Worm (Caenorhabditis elegans): ENCODE results near the gene ehbp-1.

The ehbp-1 gene

ce11 chrV:9571056-9571455, 20.6 kb downstream of the ehbp-1 start:
- TF ChIP-seq ztf-29 (GFP tag; IDR thresholded peaks at IDR 0.05) (no peak), cog-1 (tag; optimal IDR thresholded peaks at IDR 0.05) (no peak), klf-2 (GFP tag; conservative IDR thresholded peaks at IDR 0.05) (no peak), tab-1 (GFP tag; IDR thresholded peaks at IDR 0.05) (no peak), med-1 (GFP tag; optimal IDR thresholded peaks at IDR 0.05; ENCODE audit: insufficient read depth) (no peak), ref-1 (GFP tag; conservative IDR thresholded peaks at IDR 0.05) (no peak), ztf-23 (GFP tag; IDR thresholded peaks at IDR 0.05) (no peak), flt-1 (GFP tag; IDR thresholded peaks at IDR 0.05) (no peak), T22C8.4 (GFP tag; IDR thresholded peaks at IDR 0.05) (no peak)

ce11 chrV:9571673-9572072, 21.2 kb downstream of the ehbp-1 start:
- no peak for TF ChIP-seq cog-1 (tag; optimal IDR thresholded peaks at IDR 0.05)
- no peak for TF ChIP-seq T22C8.4 (GFP tag; IDR thresholded peaks at IDR 0.05)
- TF ChIP-seq med-1 (GFP tag; optimal IDR thresholded peaks at IDR 0.05; ENCODE audit: insufficient read depth) = no peak
- TF ChIP-seq flt-1 (GFP tag; IDR thresholded peaks at IDR 0.05) = no peak

ce11 chrV:9576991-9577390, 26.5 kb downstream of the ehbp-1 start, which contains the start of gene F25B3.2:
TSS of gene F25B3.2 (plus strand) at chrV:9577291.
- no peak for TF ChIP-seq cog-1 (tag; optimal IDR thresholded peaks at IDR 0.05)
- no peak for TF ChIP-seq ref-1 (GFP tag; conservative IDR thresholded peaks at IDR 0.05)
- no peak for TF ChIP-seq med-1 (GFP tag; optimal IDR thresholded peaks at IDR 0.05; ENCODE audit: insufficient read depth)
- no peak for TF ChIP-seq tab-1 (GFP tag; IDR thresholded peaks at IDR 0.05)
- no peak for TF ChIP-seq T22C8.4 (GFP tag; IDR thresholded peaks at IDR 0.05)
- TF ChIP-seq ztf-23 (GFP tag; IDR thresholded peaks at IDR 0.05) = no peak
- TF ChIP-seq ztf-29 (GFP tag; IDR thresholded peaks at IDR 0.05) = no peak
- TF ChIP-seq flt-1 (GFP tag; IDR thresholded peaks at IDR 0.05) = no peak
- TF ChIP-seq klf-2 (GFP tag; conservative IDR thresholded peaks at IDR 0.05) = no peak

ce11 chrV:9582594-9583322, 32.3 kb downstream of the ehbp-1 start, which contains the start of gene rtfo-1:
TSS of gene rtfo-1 (minus strand) at chrV:9582644.
- TF ChIP-seq ref-1 (GFP tag; conservative IDR thresholded peaks at IDR 0.05) (no peak), T22C8.4 (GFP tag; IDR thresholded peaks at IDR 0.05) (no peak), flt-1 (GFP tag; IDR thresholded peaks at IDR 0.05) (peak; percentile 84), ztf-29 (GFP tag; IDR thresholded peaks at IDR 0.05) (peak; percentile 80; the same call in 1 of the 2 replicates), klf-2 (GFP tag; conservative IDR thresholded peaks at IDR 0.05) (0 out of 2 replicates have a peak, but pooled peaks have one; percentile 34), ztf-23 (GFP tag; IDR thresholded peaks at IDR 0.05) (peak; percentile 82), med-1 (GFP tag; optimal IDR thresholded peaks at IDR 0.05; ENCODE audit: insufficient read depth) (peak; percentile 89), cog-1 (tag; optimal IDR thresholded peaks at IDR 0.05) (peak; percentile 55)

DNA sequence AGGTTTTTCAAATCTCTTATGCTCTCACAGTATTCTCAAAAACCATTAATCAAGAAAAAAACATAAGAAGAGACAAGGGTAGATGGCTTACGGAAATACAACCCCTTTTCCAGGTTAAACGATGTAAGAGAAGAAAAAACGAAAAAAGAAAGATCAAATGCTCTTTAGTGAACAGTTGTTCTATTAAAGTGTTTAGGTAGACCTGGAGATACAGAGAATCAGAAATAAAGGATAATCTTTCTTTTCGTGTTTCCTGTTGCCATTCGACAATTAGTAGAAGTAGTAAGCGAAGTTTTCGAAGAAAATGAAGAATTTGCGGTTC, 32.8 kb downstream of the ehbp-1 start, which contains the start of gene K09G1.1:
Gene K09G1.1, plus strand, starts transcription at position 223 of the 322 bp plus-strand sequence.
- TF ChIP-seq T22C8.4 (GFP tag; IDR thresholded peaks at IDR 0.05) (no peak), ref-1 (GFP tag; conservative IDR thresholded peaks at IDR 0.05) (no peak), cog-1 (tag; optimal IDR thresholded peaks at IDR 0.05) (no peak), ztf-29 (GFP tag; IDR thresholded peaks at IDR 0.05) (no peak), med-1 (GFP tag; optimal IDR thresholded peaks at IDR 0.05; ENCODE audit: insufficient read depth) (no peak), ztf-23 (GFP tag; IDR thresholded peaks at IDR 0.05) (no peak), flt-1 (GFP tag; IDR thresholded peaks at IDR 0.05) (no peak), klf-2 (GFP tag; conservative IDR thresholded peaks at IDR 0.05) (no peak), tab-1 (GFP tag; IDR thresholded peaks at IDR 0.05) (no peak)

DNA sequence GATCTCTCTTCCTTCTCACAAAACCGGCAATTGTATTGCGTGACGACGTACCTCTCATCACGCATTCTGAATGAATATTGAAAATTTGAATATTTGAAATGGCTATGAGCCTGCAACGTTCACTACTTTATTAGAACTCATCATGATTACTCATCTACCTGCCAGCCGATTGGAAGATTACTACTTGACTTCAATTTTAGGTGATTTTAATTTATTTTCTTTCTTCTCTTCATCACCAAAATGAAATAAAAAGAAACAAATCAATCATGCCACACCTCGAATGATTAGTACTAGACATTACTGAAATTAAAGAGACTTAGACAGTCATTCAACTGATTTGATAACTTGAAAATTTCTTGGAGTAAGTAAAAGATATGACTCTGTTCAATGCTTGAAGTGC, 33.8 kb downstream of the ehbp-1 start:
- TF ChIP-seq med-1 (GFP tag; optimal IDR thresholded peaks at IDR 0.05; ENCODE audit: insufficient read depth) (no peak), flt-1 (GFP tag; IDR thresholded peaks at IDR 0.05) (no peak), klf-2 (GFP tag; conservative IDR thresholded peaks at IDR 0.05) (no peak), cog-1 (tag; optimal IDR thresholded peaks at IDR 0.05) (no peak), ref-1 (GFP tag; conservative IDR thresholded peaks at IDR 0.05) (no peak), ztf-23 (GFP tag; IDR thresholded peaks at IDR 0.05) (no peak)

DNA sequence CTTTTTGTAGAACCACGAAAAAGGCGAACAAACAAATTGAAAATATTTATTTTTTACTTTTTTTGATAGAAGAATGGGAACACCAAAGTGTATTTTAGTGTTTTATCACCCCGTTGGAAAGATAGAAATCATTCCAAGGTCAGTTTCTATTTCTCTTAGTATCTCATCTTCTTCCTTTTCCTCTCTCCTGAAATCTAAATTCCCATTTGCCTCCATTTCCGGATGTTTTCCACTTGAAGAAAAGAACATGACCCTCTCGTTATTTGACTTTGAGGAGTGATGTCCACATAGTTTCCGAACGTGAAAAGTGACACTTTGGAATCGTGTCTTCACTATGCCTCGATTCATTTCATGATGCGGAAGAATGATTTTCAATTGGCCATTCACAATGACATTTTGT, 37.2 kb downstream of the ehbp-1 start:
- no peak for TF ChIP-seq med-1 (GFP tag; optimal IDR thresholded peaks at IDR 0.05; ENCODE audit: insufficient read depth)
- TF ChIP-seq ztf-29 (GFP tag; IDR thresholded peaks at IDR 0.05) = no peak
- TF ChIP-seq tab-1 (GFP tag; IDR thresholded peaks at IDR 0.05) = no peak
- TF ChIP-seq ref-1 (GFP tag; conservative IDR thresholded peaks at IDR 0.05) = no peak
- no peak for TF ChIP-seq klf-2 (GFP tag; conservative IDR thresholded peaks at IDR 0.05)
- TF ChIP-seq T22C8.4 (GFP tag; IDR thresholded peaks at IDR 0.05) = no peak
- no peak for TF ChIP-seq ztf-23 (GFP tag; IDR thresholded peaks at IDR 0.05)
- TF ChIP-seq cog-1 (tag; optimal IDR thresholded peaks at IDR 0.05) = no peak
- TF ChIP-seq flt-1 (GFP tag; IDR thresholded peaks at IDR 0.05) = no peak

- TF ChIP-seq ztf-29 (GFP tag; IDR thresholded peaks at IDR 0.05) = no peak
- no peak for TF ChIP-seq ref-1 (GFP tag; conservative IDR thresholded peaks at IDR 0.05)
- no peak for TF ChIP-seq med-1 (GFP tag; optimal IDR thresholded peaks at IDR 0.05; ENCODE audit: insufficient read depth)
- TF ChIP-seq cog-1 (tag; optimal IDR thresholded peaks at IDR 0.05) = no peak
- TF ChIP-seq klf-2 (GFP tag; conservative IDR thresholded peaks at IDR 0.05) = no peak
- TF ChIP-seq ztf-23 (GFP tag; IDR thresholded peaks at IDR 0.05) = no peak
- TF ChIP-seq tab-1 (GFP tag; IDR thresholded peaks at IDR 0.05) = no peak
- no peak for TF ChIP-seq T22C8.4 (GFP tag; IDR thresholded peaks at IDR 0.05)
- no peak for TF ChIP-seq flt-1 (GFP tag; IDR thresholded peaks at IDR 0.05)
These were observed 38.1 kb downstream of the ehbp-1 start for ce11 chrV:9588574-9588973.

ce11 chrV:9590317-9590716, 39.9 kb downstream of the ehbp-1 start, which contains the start of gene K09G1.2:
TSS of gene K09G1.2 (plus strand) at chrV:9590617.
- TF ChIP-seq med-1 (GFP tag; optimal IDR thresholded peaks at IDR 0.05; ENCODE audit: insufficient read depth) (no peak), ref-1 (GFP tag; conservative IDR thresholded peaks at IDR 0.05) (no peak), klf-2 (GFP tag; conservative IDR thresholded peaks at IDR 0.05) (no peak)

DNA sequence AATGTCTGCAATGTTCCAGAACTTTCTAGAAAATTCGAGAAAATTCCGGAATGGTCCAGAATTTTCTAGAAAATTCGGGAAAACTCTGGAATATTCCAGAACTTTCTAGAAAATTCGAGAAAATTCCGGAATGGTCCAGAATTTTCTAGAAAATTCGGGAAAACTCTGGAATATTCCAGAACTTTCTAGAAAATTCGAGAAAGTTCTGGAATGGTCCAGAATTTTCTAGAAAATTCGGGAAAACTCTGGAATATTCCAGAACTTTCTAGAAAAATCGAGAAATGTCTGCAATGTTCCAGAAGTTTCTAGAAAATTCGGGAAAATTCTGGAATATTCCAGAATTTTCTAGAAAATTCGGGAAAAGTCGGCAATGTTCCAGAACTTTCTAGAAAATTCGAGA, 53.0 kb downstream of the ehbp-1 start:
- peak; percentile 75; the same call in 1 of the 2 replicates for TF ChIP-seq flt-1 (GFP tag; IDR thresholded peaks at IDR 0.05)

Measured in whole organism, midembryonic.